Fruit fly (Drosophila melanogaster) whole organism, pupa: ENCODE measurements around the gene Ugt303B3.

Source experiments
- CG10348 ChIP-seq: fragments of 200-800 bp; sonication (Bioruptor generic); IDR thresholded peaks from 2 replicates; pipeline ENCODE4 v1.3.6; 2022; ENCODE audit warnings: missing biosample characterization, missing genetic modification characterization
- CG12605 ChIP-seq: fragments of 200-800 bp; sonication (Bioruptor generic); IDR thresholded peaks from 2 replicates; pipeline ENCODE4 v1.3.6; 2022; ENCODE audit warnings: missing biosample characterization, missing genetic modification characterization
- CG13204 ChIP-seq: fragments of 200-800 bp; sonication (Bioruptor generic); optimal IDR thresholded peaks from 2 replicates; lab custom pipeline; 2018; ENCODE audit warnings: missing biosample characterization, mild to moderate bottlenecking, missing genetic modification characterization, moderate library complexity
- CG14655 ChIP-seq: fragments of 200-800 bp; sonication (Bioruptor generic); optimal IDR thresholded peaks from 3 replicates; lab custom pipeline; 2017; ENCODE audit warnings: mild to moderate bottlenecking, missing biosample characterization, missing genetic modification reagents, missing genetic modification characterization
- CG15710 ChIP-seq: fragments of 200-800 bp; sonication (Bioruptor generic); optimal IDR thresholded peaks from 2 replicates; lab custom pipeline; 2018; ENCODE audit warnings: missing biosample characterization, mild to moderate bottlenecking, missing genetic modification characterization, moderate library complexity
- CG17806 ChIP-seq: fragments of 200-800 bp; sonication (Bioruptor generic); optimal IDR thresholded peaks from 2 replicates; lab custom pipeline; 2018; ENCODE audit warnings: missing biosample characterization, mild to moderate bottlenecking, missing genetic modification characterization, moderate library complexity
- CG32121 ChIP-seq: fragments of 200-800 bp; sonication (Bioruptor generic); IDR thresholded peaks from 2 replicates; pipeline ENCODE4 v1.3.6; 2022; ENCODE audit warnings: missing biosample characterization, missing genetic modification characterization
- CG34367 ChIP-seq: fragments of 200-800 bp; sonication (Bioruptor generic); optimal IDR thresholded peaks from 2 replicates; lab custom pipeline; 2018; ENCODE audit warnings: missing biosample characterization, mild to moderate bottlenecking, missing genetic modification characterization
- CG4496 ChIP-seq: fragments of 200-800 bp; sonication (Bioruptor generic); IDR thresholded peaks from 3 replicates; pipeline ENCODE4 v1.3.6; 2022; ENCODE audit warnings: missing biosample characterization, missing genetic modification characterization
- CG8159 ChIP-seq: fragments of 200-800 bp; sonication (Bioruptor generic); optimal IDR thresholded peaks from 3 replicates; lab custom pipeline; 2018; ENCODE audit warnings: missing biosample characterization, mild to moderate bottlenecking, missing genetic modification characterization, moderate library complexity
- CG8301 ChIP-seq: fragments of 200-800 bp; sonication (Bioruptor generic); optimal IDR thresholded peaks from 2 replicates; lab custom pipeline; 2018; ENCODE audit warnings: missing biosample characterization, mild to moderate bottlenecking, missing genetic modification characterization
- CG9948 ChIP-seq: fragments of 200-800 bp; sonication (Bioruptor generic); optimal IDR thresholded peaks from 2 replicates; lab custom pipeline; 2018; ENCODE audit warnings: missing biosample characterization, mild to moderate bottlenecking, missing genetic modification characterization, moderate library complexity
- D1 ChIP-seq: fragments of 200-800 bp; sonication (Bioruptor generic); optimal IDR thresholded peaks from 2 replicates; lab custom pipeline; 2018; ENCODE audit warnings: missing biosample characterization, mild to moderate bottlenecking, missing genetic modification characterization, moderate library complexity
- EcR ChIP-seq: fragments of 200-800 bp; sonication (Bioruptor generic); optimal IDR thresholded peaks from 3 replicates; lab custom pipeline; 2019; ENCODE audit warnings: missing biosample characterization, missing genetic modification characterization, mild to moderate bottlenecking, moderate library complexity, missing genetic modification reagents
- Ets98B ChIP-seq: fragments of 200-800 bp; sonication (Bioruptor generic); IDR thresholded peaks from 2 replicates; pipeline ENCODE4 v1.3.6; 2022; ENCODE audit warnings: missing biosample characterization, missing genetic modification characterization
- Pif1A ChIP-seq: fragments of 200-800 bp; sonication (Bioruptor generic); optimal IDR thresholded peaks from 3 replicates; lab custom pipeline; 2016; ENCODE audit warnings: missing biosample characterization, missing genetic modification characterization
- Pif1B ChIP-seq: fragments of 200-800 bp; sonication (Bioruptor generic); optimal IDR thresholded peaks from 3 replicates; lab custom pipeline; 2016; ENCODE audit warnings: missing biosample characterization, missing genetic modification characterization
- Snoo ChIP-seq: fragments of 200-800 bp; sonication (Bioruptor generic); optimal IDR thresholded peaks from 3 replicates; lab custom pipeline; 2017; ENCODE audit warnings: missing biosample characterization, mild to moderate bottlenecking, missing genetic modification characterization, inconsistent platforms
- fd96Ca ChIP-seq: fragments of 200-800 bp; sonication (Bioruptor generic); IDR thresholded peaks from 3 replicates; pipeline ENCODE4 v1.3.6; 2022; ENCODE audit warnings: missing biosample characterization, missing genetic modification characterization
- gl ChIP-seq: fragments of 200-800 bp; sonication (Bioruptor generic); optimal IDR thresholded peaks from 2 replicates; lab custom pipeline; 2018; ENCODE audit warnings: missing biosample characterization, mild to moderate bottlenecking, missing genetic modification characterization
- rn ChIP-seq: fragments of 200-800 bp; sonication (Bioruptor generic); IDR thresholded peaks from 2 replicates; pipeline ENCODE4 v1.3.6; 2022; ENCODE audit warnings: missing biosample characterization, missing genetic modification characterization

Gene Ugt303B3

dm6 chr3R:23534609-23535008 lies at the start of gene Ugt303B3:
TSS of gene Ugt303B3 (minus strand) at chr3R:23534767.
- TF ChIP-seq rn (GFP tag; lab: Robert Waterston, UW) (no peak), Pif1A (GFP tag; lab: Kevin White, UChicago) (no peak), CG15710 (no peak), CG8159 (tag; lab: Kevin White, UChicago) (no peak), CG8301 (no peak), Ets98B (no peak), CG17806 (tag; lab: Kevin White, UChicago) (no peak), CG14655 (GFP tag; lab: Kevin White, UChicago) (no peak), CG9948 (tag; lab: Kevin White, UChicago) (no peak), fd96Ca (GFP tag; lab: Robert Waterston, UW) (no peak), CG4496 (GFP tag; lab: Robert Waterston, UW) (no peak), Snoo (tag; lab: Kevin White, UChicago) (no peak), Pif1B (GFP tag; lab: Kevin White, UChicago) (no peak), CG34367 (tag; lab: Kevin White, UChicago) (no peak)

dm6 chr3R:23576618-23577017 lies 42.1 kb upstream of the Ugt303B3 start:
- TF ChIP-seq CG9948 (tag; lab: Kevin White, UChicago) (no peak), CG14655 (GFP tag; lab: Kevin White, UChicago) (no peak), gl (tag; lab: Kevin White, UChicago) (no peak), CG17806 (tag; lab: Kevin White, UChicago) (no peak), Pif1A (GFP tag; lab: Kevin White, UChicago) (no peak), CG15710 (no peak), CG10348 (GFP tag; lab: Robert Waterston, UW) (no peak), CG32121 (GFP tag; lab: Robert Waterston, UW) (no peak), D1 (tag; lab: Kevin White, UChicago) (no peak), CG12605 (GFP tag; lab: Robert Waterston, UW) (no peak), fd96Ca (GFP tag; lab: Robert Waterston, UW) (no peak), Snoo (tag; lab: Kevin White, UChicago) (no peak), CG34367 (tag; lab: Kevin White, UChicago) (no peak), CG4496 (GFP tag; lab: Robert Waterston, UW) (no peak), rn (GFP tag; lab: Robert Waterston, UW) (no peak), CG13204 (GFP tag; lab: Kevin White, UChicago) (no peak), CG8301 (no peak), CG8159 (tag; lab: Kevin White, UChicago) (no peak)
- TF ChIP-seq, all 21 proteins: peak for 0

dm6 chr3R:23569195-23569594 lies 34.6 kb upstream of the Ugt303B3 start:
- TF ChIP-seq CG15710 (no peak), CG14655 (GFP tag; lab: Kevin White, UChicago) (no peak), rn (GFP tag; lab: Robert Waterston, UW) (no peak), D1 (tag; lab: Kevin White, UChicago) (no peak), CG4496 (GFP tag; lab: Robert Waterston, UW) (no peak), CG34367 (tag; lab: Kevin White, UChicago) (no peak), CG17806 (tag; lab: Kevin White, UChicago) (no peak), CG32121 (GFP tag; lab: Robert Waterston, UW) (no peak), CG8301 (no peak), CG8159 (tag; lab: Kevin White, UChicago) (no peak), Pif1A (GFP tag; lab: Kevin White, UChicago) (no peak), fd96Ca (GFP tag; lab: Robert Waterston, UW) (no peak), CG10348 (GFP tag; lab: Robert Waterston, UW) (no peak), Pif1B (GFP tag; lab: Kevin White, UChicago) (no peak), gl (tag; lab: Kevin White, UChicago) (no peak), CG13204 (GFP tag; lab: Kevin White, UChicago) (no peak), EcR (GFP tag; lab: Kevin White, UChicago) (no peak), Snoo (tag; lab: Kevin White, UChicago) (no peak)

- no peak for TF ChIP-seq CG4496 (GFP tag; lab: Robert Waterston, UW)
- TF ChIP-seq D1 (tag; lab: Kevin White, UChicago) = no peak
- no peak for TF ChIP-seq CG12605 (GFP tag; lab: Robert Waterston, UW)
- no peak for TF ChIP-seq gl (tag; lab: Kevin White, UChicago)
- TF ChIP-seq CG10348 (GFP tag; lab: Robert Waterston, UW) = no peak
- TF ChIP-seq EcR (GFP tag; lab: Kevin White, UChicago) = no peak
- TF ChIP-seq CG34367 (tag; lab: Kevin White, UChicago) = no peak
- no peak for TF ChIP-seq Snoo (tag; lab: Kevin White, UChicago)
- no peak for TF ChIP-seq CG13204 (GFP tag; lab: Kevin White, UChicago)
- no peak for TF ChIP-seq fd96Ca (GFP tag; lab: Robert Waterston, UW)
- TF ChIP-seq CG9948 (tag; lab: Kevin White, UChicago) = no peak
- TF ChIP-seq rn (GFP tag; lab: Robert Waterston, UW) = no peak
- TF ChIP-seq CG8301 = no peak
- TF ChIP-seq CG17806 (tag; lab: Kevin White, UChicago) = no peak
- TF ChIP-seq CG8159 (tag; lab: Kevin White, UChicago) = no peak
- no peak for TF ChIP-seq CG14655 (GFP tag; lab: Kevin White, UChicago)
- no peak for TF ChIP-seq Ets98B
- no peak for TF ChIP-seq Pif1B (GFP tag; lab: Kevin White, UChicago)
- TF ChIP-seq CG32121 (GFP tag; lab: Robert Waterston, UW) = no peak
- no peak for TF ChIP-seq CG15710
These were observed 22.7 kb upstream of the Ugt303B3 start, which contains the start of gene beat-IV for dm6 chr3R:23557244-23557643. TSS of gene beat-IV (plus strand) at chr3R:23557412.

dm6 chr3R:23556843-23557242 lies 22.3 kb upstream of the Ugt303B3 start, which contains the start of gene CG10164:
TSS of gene CG10164 (minus strand) at chr3R:23556943.
- TF ChIP-seq fd96Ca (GFP tag; lab: Robert Waterston, UW) (no peak), CG12605 (GFP tag; lab: Robert Waterston, UW) (no peak), CG9948 (tag; lab: Kevin White, UChicago) (no peak), rn (GFP tag; lab: Robert Waterston, UW) (no peak), CG34367 (tag; lab: Kevin White, UChicago) (no peak), CG17806 (tag; lab: Kevin White, UChicago) (no peak), CG13204 (GFP tag; lab: Kevin White, UChicago) (no peak), gl (tag; lab: Kevin White, UChicago) (no peak), CG4496 (GFP tag; lab: Robert Waterston, UW) (no peak), CG8301 (no peak), CG8159 (tag; lab: Kevin White, UChicago) (no peak), Pif1A (GFP tag; lab: Kevin White, UChicago) (no peak), Ets98B (no peak), CG32121 (GFP tag; lab: Robert Waterston, UW) (no peak), EcR (GFP tag; lab: Kevin White, UChicago) (no peak), Snoo (tag; lab: Kevin White, UChicago) (no peak), Pif1B (GFP tag; lab: Kevin White, UChicago) (no peak), CG15710 (no peak), D1 (tag; lab: Kevin White, UChicago) (no peak)
- TF ChIP-seq, all 21 proteins: peak for 0
